Worm (Caenorhabditis elegans): ENCODE results near the gene K10B2.4.

- TF ChIP-seq nhr-11 (tag; optimal IDR thresholded peaks at IDR 0.05) (no peak), unc-62 (GFP tag; optimal IDR thresholded peaks at IDR 0.05) (no peak), nhr-237 (tag; optimal IDR thresholded peaks at IDR 0.05) (no peak)
These were observed 20.8 kb downstream of the K10B2.4 start, which contains the start of gene C32D5.7 for ce11 chrII:6339948-6340347.
